Worm (Caenorhabditis elegans) whole organism, late embryonic: ENCODE results near the gene nuo-5.

Source experiments
- ceh-14 ChIP-seq: sonication (generic microtip); optimal IDR thresholded peaks from 2 replicates; lab custom pipeline; 2016; ENCODE audit warnings: missing genotype, missing genetic modification characterization, missing compliant biosample characterization
- ceh-30 ChIP-seq: fragments of 150-350 bp; optimal IDR thresholded peaks from 2 replicates; lab custom pipeline; 2014; ENCODE audit warnings: missing biosample characterization, missing genetic modification characterization
- hlh-30 ChIP-seq: sonication (generic microtip); optimal IDR thresholded peaks from 2 replicates; lab custom pipeline; 2017; ENCODE audit warnings: antibody characterized with exemption, missing genetic modification characterization, missing compliant biosample characterization; ENCODE audit not compliant: insufficient read depth
- npax-4 ChIP-seq: sonication (generic microtip); optimal IDR thresholded peaks from 2 replicates; lab custom pipeline; 2016; ENCODE audit warnings: missing genetic modification characterization, missing compliant biosample characterization

ce11 chrV:2673807-2674206, 25.0 kb upstream of the nuo-5 start:
- TF ChIP-seq ceh-14 (tag; lab: Kevin White, UChicago): peak; percentile 25
- TF ChIP-seq ceh-30 (tag; lab: Kevin White, UChicago): no peak
- TF ChIP-seq hlh-30 (tag; lab: Kevin White, UChicago): no peak
- no peak for TF ChIP-seq npax-4 (tag; lab: Kevin White, UChicago)
